Worm (Caenorhabditis elegans) whole organism, L1 larva: ENCODE data around the gene T20B12.5.

ENCODE experiments used
- Y116A8C.19 ChIP-seq: sonication (generic microtip); optimal IDR thresholded peaks from 2 replicates; lab custom pipeline; 2016; ENCODE audit warnings: missing compliant biosample characterization, missing genetic modification characterization, borderline replicate concordance
- ceh-63 ChIP-seq: fragments of 200-800 bp; sonication (Bioruptor generic); optimal IDR thresholded peaks from 2 replicates; lab custom pipeline; 2018; ENCODE audit warnings: mild to moderate bottlenecking, missing genetic modification characterization, missing compliant biosample characterization
- ceh-82 ChIP-seq, 3 experiments: fragments of 150-350 bp in 1 of 3; sonication (generic microtip) in 2 of 3; optimal IDR thresholded peaks; 2 replicates each; lab custom pipeline; 2014 to 2017; ENCODE audit warnings: missing biosample characterization in 3 of 3, missing genetic modification characterization in 3 of 3
- dsc-1 ChIP-seq: sonication (generic microtip); optimal IDR thresholded peaks from 2 replicates; lab custom pipeline; 2016; ENCODE audit warnings: mild to moderate bottlenecking, missing genetic modification characterization, missing compliant biosample characterization
- efl-1 ChIP-seq, 4 experiments: fragments of 150-350 bp; optimal IDR thresholded peaks in 3 of 4; peaks in 1 of 4; 1 replicate in 1 of 4; 2 replicates in 3 of 4; lab custom pipeline; 2014; ENCODE audit warnings: missing biosample characterization in 2 of 4, missing genetic modification characterization in 2 of 4, missing genetic modification reagents in 2 of 4
- efl-3 ChIP-seq: fragments of 200-800 bp; sonication (Bioruptor generic); optimal IDR thresholded peaks from 2 replicates; lab custom pipeline; 2018; ENCODE audit warnings: mild to moderate bottlenecking, missing genetic modification characterization, missing compliant biosample characterization
- egl-27 ChIP-seq, 2 experiments: fragments of 150-350 bp in 1 of 2; sonication (generic microtip); optimal IDR thresholded peaks; 3 replicates each; lab custom pipeline; 2017 to 2018; ENCODE audit warnings: missing biosample characterization in 2 of 2, missing genetic modification characterization in 2 of 2, missing genetic modification reagents in 2 of 2
- elt-2 ChIP-seq: sonication (generic microtip); optimal IDR thresholded peaks from 2 replicates; lab custom pipeline; 2016; ENCODE audit warnings: missing genetic modification characterization, mild to moderate bottlenecking, inconsistent platforms, missing compliant biosample characterization, missing genetic modification reagents
- elt-3 ChIP-seq, 6 experiments: fragments of 150-350 bp in 1 of 6; sonication (generic microtip); optimal IDR thresholded peaks; 2 replicates each; lab custom pipeline; 2017 to 2018; ENCODE audit warnings: missing biosample characterization in 6 of 6, missing genetic modification characterization in 6 of 6, inconsistent platforms in 1 of 6
- ets-5 ChIP-seq: fragments of 200-800 bp; sonication (Bioruptor generic); IDR thresholded peaks from 2 replicates; pipeline ENCODE4 v1.3.6; 2022; ENCODE audit warnings: missing genetic modification characterization, missing compliant biosample characterization
- isw-1 ChIP-seq: fragments of 200-800 bp; sonication (Bioruptor generic); IDR thresholded peaks from 2 replicates; pipeline ENCODE4 v1.3.6; 2022; ENCODE audit warnings: missing genetic modification characterization, missing compliant biosample characterization
- lin-35 ChIP-seq, 2 experiments: fragments of 150-350 bp; optimal IDR thresholded peaks; 2 replicates each; lab custom pipeline; 2014; ENCODE audit warnings: missing biosample characterization in 2 of 2, missing genetic modification characterization in 2 of 2, missing genetic modification reagents in 2 of 2
- lin-39 ChIP-seq: fragments of 150-350 bp; optimal IDR thresholded peaks from 2 replicates; lab custom pipeline; 2014; ENCODE audit warnings: missing biosample characterization, missing genetic modification reagents, missing genetic modification characterization
- lir-3 ChIP-seq: sonication (generic microtip); optimal IDR thresholded peaks from 2 replicates; lab custom pipeline; 2016; ENCODE audit warnings: mild to moderate bottlenecking, missing genetic modification characterization, moderate library complexity, missing compliant biosample characterization; ENCODE audit not compliant: poor library complexity
- lsy-2 ChIP-seq, 2 experiments: fragments of 150-350 bp; optimal IDR thresholded peaks; 2 replicates each; lab custom pipeline; 2014; ENCODE audit warnings: missing biosample characterization in 2 of 2, missing genetic modification characterization in 2 of 2
- mab-9 ChIP-seq: fragments of 200-800 bp; sonication (Bioruptor generic); IDR thresholded peaks from 2 replicates; pipeline ENCODE4 v1.3.6; 2022; ENCODE audit warnings: missing genetic modification reagents, missing genetic modification characterization, missing compliant biosample characterization
- mdl-1 ChIP-seq, 2 experiments: fragments of 150-350 bp; optimal IDR thresholded peaks; 2 replicates each; lab custom pipeline; 2014 to 2017; ENCODE audit warnings: missing biosample characterization in 2 of 2, missing genetic modification characterization in 2 of 2, inconsistent platforms in 1 of 2
- mep-1 ChIP-seq: fragments of 150-350 bp; optimal IDR thresholded peaks from 2 replicates; lab custom pipeline; 2014; ENCODE audit warnings: missing biosample characterization, missing genetic modification characterization
- nhr-11 ChIP-seq: fragments of 150-350 bp; optimal IDR thresholded peaks from 2 replicates; lab custom pipeline; 2014; ENCODE audit warnings: missing biosample characterization, missing genetic modification characterization
- nhr-12 ChIP-seq: sonication (generic microtip); optimal IDR thresholded peaks from 2 replicates; lab custom pipeline; 2017; ENCODE audit warnings: missing biosample characterization, missing genetic modification characterization
- nhr-19 ChIP-seq: fragments of 200-800 bp; sonication (Bioruptor generic); conservative IDR thresholded peaks from 2 replicates; pipeline ENCODE4 v1.3.6; 2022; ENCODE audit warnings: missing genetic modification characterization, missing compliant biosample characterization
- nhr-47 ChIP-seq: sonication (generic microtip); optimal IDR thresholded peaks from 2 replicates; lab custom pipeline; 2016; ENCODE audit warnings: mild to moderate bottlenecking, missing genetic modification characterization, moderate library complexity, missing compliant biosample characterization
- nhr-71 ChIP-seq: sonication (generic microtip); optimal IDR thresholded peaks from 2 replicates; lab custom pipeline; 2016; ENCODE audit warnings: mild to moderate bottlenecking, missing genetic modification characterization, moderate library complexity, missing compliant biosample characterization
- nhr-76 ChIP-seq: sonication (generic microtip); optimal IDR thresholded peaks from 2 replicates; lab custom pipeline; 2017; ENCODE audit warnings: missing biosample characterization, missing genetic modification characterization
- nhr-77 ChIP-seq: fragments of 150-350 bp; optimal IDR thresholded peaks from 2 replicates; lab custom pipeline; 2014; ENCODE audit warnings: missing biosample characterization, missing genetic modification characterization
- nhr-84 ChIP-seq: sonication (generic microtip); optimal IDR thresholded peaks from 2 replicates; lab custom pipeline; 2017; ENCODE audit warnings: missing biosample characterization, missing genetic modification characterization
- nhr-90 ChIP-seq: sonication (generic microtip); optimal IDR thresholded peaks from 2 replicates; lab custom pipeline; 2016; ENCODE audit warnings: mild to moderate bottlenecking, missing genetic modification characterization, missing compliant biosample characterization; ENCODE audit not compliant: poor library complexity
- pag-3 ChIP-seq: sonication (generic microtip); optimal IDR thresholded peaks from 2 replicates; lab custom pipeline; 2017; ENCODE audit warnings: missing genetic modification characterization, mild to moderate bottlenecking, missing compliant biosample characterization, antibody characterized with exemption, borderline replicate concordance; ENCODE audit not compliant: insufficient read depth
- pax-3 ChIP-seq: fragments of 200-800 bp; sonication (Bioruptor generic); optimal IDR thresholded peaks from 2 replicates; lab custom pipeline; 2018; ENCODE audit warnings: mild to moderate bottlenecking, missing genetic modification characterization, moderate library complexity, missing compliant biosample characterization
- pqm-1 ChIP-seq: sonication (generic microtip); optimal IDR thresholded peaks from 3 replicates; lab custom pipeline; 2017; ENCODE audit warnings: missing biosample characterization, missing genetic modification characterization
- rnt-1 ChIP-seq: sonication (generic microtip); optimal IDR thresholded peaks from 2 replicates; lab custom pipeline; 2016; ENCODE audit warnings: mild to moderate bottlenecking, missing genetic modification characterization, moderate library complexity, missing compliant biosample characterization
- snpc-4 ChIP-seq: fragments of 150-350 bp; optimal IDR thresholded peaks from 2 replicates; lab custom pipeline; 2014; ENCODE audit warnings: missing biosample characterization, missing genetic modification characterization
- sptf-1 ChIP-seq: fragments of 150-350 bp; optimal IDR thresholded peaks from 2 replicates; lab custom pipeline; 2014; ENCODE audit warnings: missing biosample characterization, missing genetic modification characterization
- sup-37 ChIP-seq: fragments of 200-800 bp; sonication (Bioruptor generic); optimal IDR thresholded peaks from 2 replicates; lab custom pipeline; 2018; ENCODE audit warnings: mild to moderate bottlenecking, missing genetic modification characterization, missing compliant biosample characterization
- swsn-7 ChIP-seq: sonication (generic microtip); optimal IDR thresholded peaks from 2 replicates; lab custom pipeline; 2016; ENCODE audit warnings: missing genetic modification characterization, missing compliant biosample characterization
- unc-130 ChIP-seq: fragments of 150-350 bp; optimal IDR thresholded peaks from 2 replicates; lab custom pipeline; 2017; ENCODE audit warnings: missing biosample characterization, missing genetic modification characterization, inconsistent platforms
- unc-30 ChIP-seq: sonication (generic microtip); optimal IDR thresholded peaks from 2 replicates; lab custom pipeline; 2017; ENCODE audit warnings: missing biosample characterization, missing genetic modification characterization
- unc-86 ChIP-seq: sonication (generic microtip); optimal IDR thresholded peaks from 2 replicates; lab custom pipeline; 2016; ENCODE audit warnings: missing genetic modification characterization, missing compliant biosample characterization
- vab-15 ChIP-seq: sonication (generic microtip); optimal IDR thresholded peaks from 2 replicates; lab custom pipeline; 2017; ENCODE audit warnings: missing genotype, mild to moderate bottlenecking, missing genetic modification characterization, missing compliant biosample characterization
- zag-1 ChIP-seq: fragments of 150-350 bp; optimal IDR thresholded peaks from 2 replicates; lab custom pipeline; 2014; ENCODE audit warnings: missing biosample characterization, missing genetic modification characterization
- zip-4 ChIP-seq: fragments of 200-800 bp; sonication (Bioruptor generic); optimal IDR thresholded peaks from 2 replicates; lab custom pipeline; 2018; ENCODE audit warnings: mild to moderate bottlenecking, missing genetic modification characterization, moderate library complexity, missing compliant biosample characterization

The T20B12.5 gene

DNA sequence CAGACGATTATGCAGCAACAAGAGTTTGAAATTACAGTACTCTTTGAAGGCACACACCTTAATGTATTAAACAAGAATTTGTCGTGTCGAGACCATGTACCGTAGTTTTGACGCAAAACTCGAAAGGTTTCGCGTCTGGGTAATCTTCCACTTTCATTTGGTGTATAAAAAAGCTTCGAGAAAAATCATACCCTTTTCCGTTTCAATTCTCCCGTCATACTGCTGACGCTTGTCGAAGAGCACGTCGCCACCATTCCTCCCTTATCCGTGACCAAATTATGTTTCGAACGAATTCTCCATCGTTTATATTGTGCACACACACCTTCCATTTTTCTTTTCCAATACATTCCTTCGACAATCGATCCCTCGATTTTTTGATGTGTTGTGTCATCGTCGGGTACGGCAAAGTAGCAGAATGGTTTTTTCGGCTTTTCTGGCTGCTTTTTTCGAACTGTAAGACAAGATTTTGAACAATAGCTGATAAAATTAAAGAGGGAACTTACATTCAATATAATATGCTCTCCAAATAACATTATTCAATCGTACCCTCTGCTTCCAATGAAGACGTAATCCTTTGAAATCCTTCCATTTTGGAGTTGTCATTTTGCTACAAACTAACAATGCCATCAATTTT is 7.0 kb upstream of the T20B12.5 start:
- TF ChIP-seq nhr-76 (tag; lab: Kevin White, UChicago): no peak
- no peak for TF ChIP-seq efl-1 (optimal IDR thresholded peaks at IDR 0.05; lab: Kevin White, UChicago)
- peak in 1 of 2 experiments; percentile 78 for TF ChIP-seq efl-1 (GFP tag; optimal IDR thresholded peaks at IDR 0.05 in 1 of 2; lab: Kevin White, UChicago)

DNA sequence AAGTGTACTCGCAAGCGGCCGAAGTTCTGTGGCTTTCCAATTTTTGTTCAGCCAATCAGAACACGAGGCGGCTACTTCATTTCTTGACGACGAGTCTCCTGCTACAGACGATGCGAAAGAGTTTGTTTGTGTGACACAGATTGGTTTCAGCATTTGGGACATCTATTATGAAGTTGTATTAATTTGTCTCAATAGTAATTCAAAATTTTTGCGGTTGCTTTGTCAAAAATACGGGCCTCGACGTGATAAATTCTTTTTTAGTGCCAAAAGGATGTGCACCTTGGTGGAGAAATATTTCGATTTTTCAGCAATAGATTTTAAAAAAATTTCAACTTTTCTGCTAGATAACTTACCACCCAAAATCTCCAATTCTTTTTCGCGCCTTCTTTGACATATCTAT is 3.7 kb upstream of the T20B12.5 start:
- TF ChIP-seq Y116A8C.19 (tag; lab: Kevin White, UChicago) (no peak), unc-130 (tag; lab: Kevin White, UChicago) (no peak), rnt-1 (no peak), snpc-4 (tag; lab: Kevin White, UChicago) (no peak), lin-35 (GFP tag; optimal IDR thresholded peaks at IDR 0.05; lab: Kevin White, UChicago) (no peak), unc-86 (tag; lab: Kevin White, UChicago) (no peak), unc-30 (tag; lab: Kevin White, UChicago) (no peak), nhr-84 (tag; lab: Kevin White, UChicago) (no peak), lsy-2 (tag; optimal IDR thresholded peaks at IDR 0.05; lab: Kevin White, UChicago) (no peak), nhr-12 (no peak), egl-27 (tag; optimal IDR thresholded peaks at IDR 0.05; lab: Kevin White, UChicago) (no peak), ceh-63 (GFP tag; lab: Kevin White, UChicago) (no peak), pag-3 (no peak), nhr-71 (no peak), lir-3 (tag; lab: Kevin White, UChicago) (no peak), sptf-1 (no peak), ceh-82 (tag; optimal IDR thresholded peaks at IDR 0.05; lab: Kevin White, UChicago) (no peak), isw-1 (GFP tag; lab: Robert Waterston, UW) (no peak), nhr-11 (tag; lab: Kevin White, UChicago) (no peak)
- TF ChIP-seq, all 84 proteins: peak for 0

DNA sequence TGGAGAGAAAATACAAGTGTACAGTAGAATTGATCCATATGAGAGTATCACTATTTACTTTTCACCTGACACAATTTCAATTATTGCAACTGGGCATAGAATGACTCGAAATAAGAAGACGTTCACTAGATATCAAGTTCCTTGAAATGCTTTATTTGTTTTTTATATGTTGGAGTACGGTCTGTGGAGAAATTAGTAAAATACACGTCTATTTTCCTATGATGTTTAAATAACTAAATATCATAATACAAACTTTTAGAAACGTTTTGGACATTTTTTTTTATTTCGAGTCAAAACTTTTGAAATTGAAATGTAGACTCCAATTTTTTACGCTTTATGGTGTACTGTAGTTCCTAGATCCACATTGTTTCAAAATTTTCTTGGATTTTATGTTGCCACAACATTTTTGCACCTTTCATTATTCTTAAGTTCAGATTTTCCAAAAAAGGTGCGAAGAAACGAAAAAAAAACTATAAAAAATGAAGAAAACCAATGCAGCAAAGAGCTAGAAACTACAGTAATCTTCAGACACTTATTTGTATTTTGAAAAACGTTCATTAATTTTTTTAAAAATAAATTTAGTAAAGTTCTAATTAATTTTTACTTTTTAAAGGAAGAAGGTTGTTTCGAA is 2.6 kb upstream of the T20B12.5 start:
- TF ChIP-seq nhr-12: no peak
- no peak for TF ChIP-seq sup-37
- peak; percentile 12 for TF ChIP-seq lin-39 (tag; lab: Kevin White, UChicago)
- TF ChIP-seq lsy-2 (tag; optimal IDR thresholded peaks at IDR 0.05; lab: Kevin White, UChicago): peak in 1 of 2 experiments; percentile 20
- peak in 1 of 2 experiments; percentile 16 for TF ChIP-seq lin-35 (GFP tag; optimal IDR thresholded peaks at IDR 0.05; lab: Kevin White, UChicago)
- no peak for TF ChIP-seq nhr-76 (tag; lab: Kevin White, UChicago)
- TF ChIP-seq zag-1 (tag; lab: Kevin White, UChicago): no peak
- TF ChIP-seq pqm-1: no peak
- no peak for TF ChIP-seq efl-3 (GFP tag; lab: Kevin White, UChicago)
- TF ChIP-seq efl-1 (optimal IDR thresholded peaks at IDR 0.05; lab: Kevin White, UChicago): no peak
- TF ChIP-seq efl-1 (GFP tag; optimal IDR thresholded peaks at IDR 0.05 in 1 of 2; lab: Kevin White, UChicago): peak in 1 of 2 experiments; percentile 1
- TF ChIP-seq pax-3 (tag; lab: Kevin White, UChicago): no peak
- no peak for TF ChIP-seq mab-9 (GFP tag; lab: Robert Waterston, UW)
- peak; percentile 49 for TF ChIP-seq nhr-47 (tag; lab: Kevin White, UChicago)
- TF ChIP-seq nhr-19: no peak
- no peak for TF ChIP-seq mdl-1 (tag; optimal IDR thresholded peaks at IDR 0.05; lab: Kevin White, UChicago)
- TF ChIP-seq mep-1 (tag; lab: Kevin White, UChicago): no peak
- TF ChIP-seq zip-4: no peak
- no peak for TF ChIP-seq vab-15
- TF ChIP-seq nhr-90: peak; percentile 53
- no peak for TF ChIP-seq pag-3
- no peak for TF ChIP-seq elt-2 (tag; lab: Kevin White, UChicago)
- TF ChIP-seq nhr-71: peak; percentile 28
- TF ChIP-seq nhr-77: no peak
- TF ChIP-seq swsn-7 (tag; lab: Kevin White, UChicago): no peak
- TF ChIP-seq egl-27 (tag; optimal IDR thresholded peaks at IDR 0.05; lab: Kevin White, UChicago): no peak
- TF ChIP-seq elt-3 (tag; optimal IDR thresholded peaks at IDR 0.05; lab: Kevin White, UChicago): peak in 1 of 6 experiments; percentile 10
- no peak for TF ChIP-seq dsc-1
- TF ChIP-seq ets-5 (GFP tag; lab: Robert Waterston, UW): no peak
- TF ChIP-seq, all 84 proteins: peak for 8
